Fruit fly (Drosophila melanogaster) whole organism, adult: Measurements from ENCODE around the gene dib.

ENCODE experiments used
- CG5204 ChIP-seq: fragments of 200-800 bp; sonication (Bioruptor generic); optimal IDR thresholded peaks from 2 replicates; lab custom pipeline; 2016; ENCODE audit warnings: missing biosample characterization, missing genetic modification characterization
- CG7045 ChIP-seq: fragments of 200-800 bp; sonication (Bioruptor generic); optimal IDR thresholded peaks from 2 replicates; lab custom pipeline; 2017; ENCODE audit warnings: missing biosample characterization, mild to moderate bottlenecking, missing genetic modification characterization
- Clk ChIP-seq: fragments of 200-800 bp; sonication (Bioruptor generic); optimal IDR thresholded peaks from 2 replicates; lab custom pipeline; 2017; ENCODE audit warnings: missing biosample characterization, missing genetic modification characterization
- Hr96 ChIP-seq: fragments of 200-800 bp; sonication (Bioruptor generic); optimal IDR thresholded peaks from 2 replicates; lab custom pipeline; 2016; ENCODE audit warnings: missing biosample characterization, missing genetic modification characterization
- Mnt ChIP-seq: fragments of 200-800 bp; sonication (Bioruptor generic); optimal IDR thresholded peaks from 2 replicates; lab custom pipeline; 2016; ENCODE audit warnings: missing biosample characterization, mild to moderate bottlenecking, missing genetic modification characterization
- cic ChIP-seq: fragments of 200-800 bp; sonication (Bioruptor generic); optimal IDR thresholded peaks from 2 replicates; lab custom pipeline; 2017; ENCODE audit warnings: missing biosample characterization, mild to moderate bottlenecking, missing genetic modification characterization, moderate library complexity
- cnc ChIP-seq, 2 experiments: fragments of >200 bp; optimal IDR thresholded peaks; 2 replicates each; lab custom pipeline; 2017
- kay ChIP-seq: fragments of 200-800 bp; sonication (Bioruptor generic); peaks from one replicate; lab custom pipeline; 2016; ENCODE audit warnings: missing biosample characterization, missing genetic modification characterization, borderline replicate concordance
- ovo ChIP-seq: fragments of 200-800 bp; sonication (Bioruptor generic); optimal IDR thresholded peaks from 2 replicates; lab custom pipeline; 2016; ENCODE audit warnings: missing biosample characterization, missing genetic modification characterization

DNA sequence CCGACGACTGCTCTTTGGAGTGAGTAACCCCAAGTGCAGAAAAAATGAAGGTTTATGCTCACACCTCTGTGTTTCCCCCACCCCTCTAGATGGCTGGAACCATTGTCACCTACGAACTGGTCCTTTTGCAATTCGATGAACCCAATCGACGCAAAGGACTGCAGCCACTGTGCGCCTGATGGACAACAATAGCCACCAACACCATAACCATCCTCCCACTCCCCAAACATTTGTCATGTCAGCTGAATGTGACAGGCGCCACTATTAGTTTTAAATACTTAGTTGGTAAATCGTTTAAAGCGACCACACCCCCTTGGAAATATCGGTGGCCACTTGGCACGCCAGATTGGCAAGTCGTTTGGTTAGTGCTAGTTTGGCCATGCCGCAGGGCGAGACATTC, 33.8 kb upstream of the dib start, which contains the start of the genes Gr64b and Gr64c:
- TF ChIP-seq CG5204 (GFP tag; lab: Kevin White, UChicago) (no peak), kay (no peak), Mnt (no peak), Clk (GFP tag; lab: Kevin White, UChicago) (no peak), cnc (optimal IDR thresholded peaks at IDR 0.05; lab: Kevin White, UChicago) (no peak), cic (GFP tag; lab: Kevin White, UChicago) (no peak), CG7045 (no peak), Hr96 (GFP tag; lab: Kevin White, UChicago) (no peak), ovo (GFP tag; lab: Kevin White, UChicago) (no peak)
